Fruit fly (Drosophila melanogaster) whole organism, embryonic: ENCODE results near the gene Indy.

ENCODE experiments used
- Ada2b ChIP-seq: fragments of 200-800 bp; sonication (Bioruptor generic); IDR thresholded peaks from 2 replicates; pipeline ENCODE4 v1.3.6; 2022; ENCODE audit warnings: missing biosample characterization, missing genetic modification characterization
- Adf1 ChIP-seq: fragments of 200-800 bp; sonication (Bioruptor generic); IDR thresholded peaks from 2 replicates; pipeline ENCODE4 v1.3.6; 2022; ENCODE audit warnings: missing biosample characterization, missing genetic modification characterization
- B-H2 ChIP-seq: fragments of 200-800 bp; sonication (Bioruptor generic); optimal IDR thresholded peaks from 2 replicates; lab custom pipeline; 2018; ENCODE audit warnings: missing biosample characterization, mild to moderate bottlenecking, missing genetic modification characterization
- CG10366 ChIP-seq: fragments of 200-800 bp; sonication (Bioruptor generic); IDR thresholded peaks from 2 replicates; pipeline ENCODE4 v1.3.6; 2022; ENCODE audit warnings: missing biosample characterization, missing genetic modification characterization
- CG10543 ChIP-seq: fragments of 200-800 bp; sonication (Bioruptor generic); optimal IDR thresholded peaks from 3 replicates; lab custom pipeline; 2017; ENCODE audit warnings: missing biosample characterization, mild to moderate bottlenecking, missing genetic modification characterization, moderate library complexity
- CG10979 ChIP-seq: fragments of 200-800 bp; sonication (Bioruptor generic); optimal IDR thresholded peaks from 2 replicates; lab custom pipeline; 2018; ENCODE audit warnings: missing biosample characterization, mild to moderate bottlenecking, missing genetic modification characterization, moderate library complexity
- CG11696 ChIP-seq: fragments of 200-800 bp; sonication (Bioruptor generic); IDR thresholded peaks from 2 replicates; pipeline ENCODE4 v1.3.6; 2022; ENCODE audit warnings: missing biosample characterization, missing genetic modification characterization
- CG12744 ChIP-seq: fragments of 200-800 bp; sonication (Bioruptor generic); optimal IDR thresholded peaks from 2 replicates; lab custom pipeline; 2016; ENCODE audit warnings: missing biosample characterization, missing genetic modification characterization
- CG14050 ChIP-seq: fragments of 200-800 bp; sonication (Bioruptor generic); IDR thresholded peaks from 3 replicates; pipeline ENCODE4 v1.3.6; 2022; ENCODE audit warnings: missing biosample characterization, missing genetic modification characterization
- CG15696 ChIP-seq: fragments of 200-800 bp; sonication (Bioruptor generic); optimal IDR thresholded peaks from 2 replicates; lab custom pipeline; 2019; ENCODE audit warnings: missing biosample characterization, mild to moderate bottlenecking, missing genetic modification characterization, moderate library complexity
- CG1603 ChIP-seq: fragments of 200-800 bp; sonication (Bioruptor generic); optimal IDR thresholded peaks from 2 replicates; lab custom pipeline; 2019; ENCODE audit warnings: missing biosample characterization, mild to moderate bottlenecking, missing genetic modification characterization, moderate library complexity
- CG17568 ChIP-seq: fragments of 200-800 bp; sonication (Bioruptor generic); optimal IDR thresholded peaks from 2 replicates; lab custom pipeline; 2018; ENCODE audit warnings: missing biosample characterization, mild to moderate bottlenecking, missing genetic modification characterization, moderate library complexity
- CG32532 ChIP-seq: fragments of 200-800 bp; sonication (Bioruptor generic); IDR thresholded peaks from 2 replicates; pipeline ENCODE4 v1.3.6; 2022; ENCODE audit warnings: missing biosample characterization, missing genetic modification characterization
- CG3281 ChIP-seq: fragments of 200-800 bp; sonication (Bioruptor generic); optimal IDR thresholded peaks from 3 replicates; lab custom pipeline; 2017; ENCODE audit warnings: missing biosample characterization, mild to moderate bottlenecking, missing genetic modification characterization
- CG5953 ChIP-seq: fragments of 200-800 bp; sonication (Bioruptor generic); IDR thresholded peaks from 2 replicates; pipeline ENCODE4 v1.3.6; 2022; ENCODE audit warnings: missing biosample characterization, missing genetic modification characterization
- CG6765 ChIP-seq: fragments of 200-800 bp; sonication (Bioruptor generic); optimal IDR thresholded peaks from 3 replicates; lab custom pipeline; 2017; ENCODE audit warnings: missing biosample characterization, mild to moderate bottlenecking, missing genetic modification characterization
- CG7271 ChIP-seq: fragments of 200-800 bp; sonication (Bioruptor generic); optimal IDR thresholded peaks from 2 replicates; lab custom pipeline; 2018; ENCODE audit warnings: missing biosample characterization, mild to moderate bottlenecking, missing genetic modification characterization, moderate library complexity
- CG7556 ChIP-seq: fragments of 200-800 bp; sonication (Bioruptor generic); optimal IDR thresholded peaks from 2 replicates; lab custom pipeline; 2017; ENCODE audit warnings: missing biosample characterization, mild to moderate bottlenecking, missing genetic modification characterization
- Dad ChIP-seq: fragments of 200-800 bp; sonication (Bioruptor generic); optimal IDR thresholded peaks from 3 replicates; lab custom pipeline; 2016; ENCODE audit warnings: missing biosample characterization, missing genetic modification characterization
- Deaf1 ChIP-seq: fragments of 200-800 bp; optimal IDR thresholded peaks from 3 replicates; lab custom pipeline; 2019; ENCODE audit warnings: missing biosample characterization, mild to moderate bottlenecking, missing genetic modification characterization, moderate library complexity
- Dll ChIP-seq: fragments of 200-800 bp; sonication (Bioruptor generic); IDR thresholded peaks from 4 replicates; pipeline ENCODE4 v1.3.6; 2022; ENCODE audit warnings: missing biosample characterization, missing genetic modification characterization; ENCODE audit not compliant: partially characterized antibody
- Doc2 ChIP-seq: fragments of 200-800 bp; sonication (Bioruptor generic); IDR thresholded peaks from 2 replicates; pipeline ENCODE4 v1.3.6; 2022; ENCODE audit warnings: missing biosample characterization, missing genetic modification characterization
- ERR ChIP-seq: fragments of 200-800 bp; sonication (Bioruptor generic); optimal IDR thresholded peaks from 2 replicates; lab custom pipeline; 2016; ENCODE audit warnings: missing biosample characterization, missing genetic modification characterization
- Ets65A ChIP-seq: fragments of 200-800 bp; sonication (Bioruptor generic); peaks from one replicate; lab custom pipeline; 2016; ENCODE audit warnings: missing biosample characterization, missing genetic modification characterization
- H2.0 ChIP-seq: fragments of 200-800 bp; sonication (Bioruptor generic); IDR thresholded peaks from 2 replicates; pipeline ENCODE4 v1.3.6; 2022; ENCODE audit warnings: missing biosample characterization, missing genetic modification characterization
- Hand ChIP-seq: fragments of 200-800 bp; sonication (Bioruptor generic); optimal IDR thresholded peaks from 2 replicates; lab custom pipeline; 2017; ENCODE audit warnings: mild to moderate bottlenecking, missing biosample characterization, missing genetic modification reagents, missing genetic modification characterization
- Hey ChIP-seq: fragments of 200-800 bp; sonication (Bioruptor generic); optimal IDR thresholded peaks from 3 replicates; lab custom pipeline; 2018; ENCODE audit warnings: missing biosample characterization, mild to moderate bottlenecking, missing genetic modification characterization
- HmgD ChIP-seq: fragments of 200-800 bp; sonication (Bioruptor generic); optimal IDR thresholded peaks from 3 replicates; lab custom pipeline; 2016; ENCODE audit warnings: missing biosample characterization, missing genetic modification characterization
- HmgZ ChIP-seq: fragments of 200-800 bp; sonication (Bioruptor generic); optimal IDR thresholded peaks from 2 replicates; lab custom pipeline; 2018; ENCODE audit warnings: missing biosample characterization, mild to moderate bottlenecking, missing genetic modification characterization
- MESR4 ChIP-seq: fragments of 200-800 bp; sonication (Bioruptor generic); optimal IDR thresholded peaks from 2 replicates; lab custom pipeline; 2018; ENCODE audit warnings: missing biosample characterization, mild to moderate bottlenecking, missing genetic modification characterization, moderate library complexity
- Opbp ChIP-seq: fragments of 200-800 bp; sonication (Bioruptor generic); IDR thresholded peaks from 3 replicates; pipeline ENCODE4 v1.3.6; 2022; ENCODE audit warnings: missing biosample characterization, missing genetic modification characterization; ENCODE audit not compliant: partially characterized antibody
- Pdp1 ChIP-seq, 2 experiments: fragments of 200-800 bp; sonication (Bioruptor generic); optimal IDR thresholded peaks; 3 replicates each; lab custom pipeline; 2016; ENCODE audit warnings: missing biosample characterization in 2 of 2, missing genetic modification characterization in 2 of 2, mild to moderate bottlenecking in 1 of 2, moderate library complexity in 1 of 2
- Spps ChIP-seq: fragments of 200-800 bp; sonication (Bioruptor generic); optimal IDR thresholded peaks from 2 replicates; lab custom pipeline; 2018; ENCODE audit warnings: missing biosample characterization, mild to moderate bottlenecking, missing genetic modification characterization
- br ChIP-seq: fragments of >200 bp; optimal IDR thresholded peaks from 2 replicates; lab custom pipeline; 2017
- btn ChIP-seq: fragments of 200-800 bp; sonication (Bioruptor generic); optimal IDR thresholded peaks from 2 replicates; lab custom pipeline; 2016; ENCODE audit warnings: missing biosample characterization, missing genetic modification characterization
- chif ChIP-seq, 2 experiments: fragments of 200-800 bp; sonication (Bioruptor generic); optimal IDR thresholded peaks; 3 replicates each; lab custom pipeline; 2016; ENCODE audit warnings: missing biosample characterization in 2 of 2, missing genetic modification characterization in 2 of 2
- disco-r ChIP-seq: fragments of 200-800 bp; sonication (Bioruptor generic); optimal IDR thresholded peaks from 2 replicates; lab custom pipeline; 2016; ENCODE audit warnings: missing biosample characterization, missing genetic modification characterization
- fu2 ChIP-seq: fragments of 200-800 bp; sonication (Bioruptor generic); optimal IDR thresholded peaks from 2 replicates; lab custom pipeline; 2016; ENCODE audit warnings: missing biosample characterization, missing genetic modification characterization
- grn ChIP-seq: fragments of 200-800 bp; sonication (Bioruptor generic); optimal IDR thresholded peaks from 3 replicates; lab custom pipeline; 2017; ENCODE audit warnings: missing biosample characterization, missing genetic modification characterization
- hth ChIP-seq: fragments of >200 bp; optimal IDR thresholded peaks from 2 replicates; lab custom pipeline; 2017; ENCODE audit warnings: inconsistent platforms
- jumu ChIP-seq: fragments of 200-800 bp; sonication (Bioruptor generic); optimal IDR thresholded peaks from 3 replicates; lab custom pipeline; 2016; ENCODE audit warnings: missing biosample characterization, missing genetic modification characterization
- lbe ChIP-seq: fragments of 200-800 bp; sonication (Bioruptor generic); optimal IDR thresholded peaks from 2 replicates; lab custom pipeline; 2016; ENCODE audit warnings: missing biosample characterization, mild to moderate bottlenecking, missing genetic modification characterization
- lilli ChIP-seq: fragments of 200-800 bp; sonication (Bioruptor generic); optimal IDR thresholded peaks from 3 replicates; lab custom pipeline; 2016; ENCODE audit warnings: missing biosample characterization, missing genetic modification characterization
- nom ChIP-seq: fragments of 200-800 bp; sonication (Bioruptor generic); optimal IDR thresholded peaks from 2 replicates; lab custom pipeline; 2017; ENCODE audit warnings: missing biosample characterization, missing genetic modification characterization, mild to moderate bottlenecking, moderate library complexity, missing genetic modification reagents
- rib ChIP-seq: fragments of 200-800 bp; sonication (Bioruptor generic); IDR thresholded peaks from 2 replicates; pipeline ENCODE4 v1.3.6; 2022; ENCODE audit warnings: missing biosample characterization, missing genetic modification characterization
- salm ChIP-seq: fragments of 200-800 bp; sonication (Bioruptor generic); optimal IDR thresholded peaks from 2 replicates; lab custom pipeline; 2018; ENCODE audit warnings: missing biosample characterization, mild to moderate bottlenecking, missing genetic modification characterization
- slou ChIP-seq: fragments of 200-800 bp; sonication (Bioruptor generic); optimal IDR thresholded peaks from 3 replicates; lab custom pipeline; 2016; ENCODE audit warnings: missing biosample characterization, missing genetic modification characterization
- ssp ChIP-seq: fragments of 200-800 bp; sonication (Bioruptor generic); IDR thresholded peaks from 2 replicates; pipeline ENCODE4 v1.3.6; 2022; ENCODE audit warnings: missing biosample characterization, missing genetic modification characterization
- trem ChIP-seq: fragments of 200-800 bp; optimal IDR thresholded peaks from 3 replicates; lab custom pipeline; 2019; ENCODE audit warnings: missing biosample characterization, mild to moderate bottlenecking, missing genetic modification characterization, moderate library complexity
- trh ChIP-seq: fragments of 200-800 bp; sonication (Bioruptor generic); optimal IDR thresholded peaks from 2 replicates; lab custom pipeline; 2016; ENCODE audit warnings: missing biosample characterization, missing genetic modification characterization
- tup ChIP-seq: fragments of 200-800 bp; sonication (Bioruptor generic); optimal IDR thresholded peaks from 2 replicates; lab custom pipeline; 2016; ENCODE audit warnings: missing biosample characterization, mild to moderate bottlenecking, missing genetic modification characterization, moderate library complexity
- twi ChIP-seq: fragments of 200-800 bp; optimal IDR thresholded peaks from 2 replicates; lab custom pipeline; 2019; ENCODE audit warnings: missing biosample characterization, mild to moderate bottlenecking, missing genetic modification characterization, moderate library complexity
- zfh1 ChIP-seq: fragments of 200-800 bp; sonication (Bioruptor generic); IDR thresholded peaks from 3 replicates; pipeline ENCODE4 v1.3.6; 2022; ENCODE audit warnings: missing biosample characterization, missing genetic modification characterization

The Indy gene

DNA sequence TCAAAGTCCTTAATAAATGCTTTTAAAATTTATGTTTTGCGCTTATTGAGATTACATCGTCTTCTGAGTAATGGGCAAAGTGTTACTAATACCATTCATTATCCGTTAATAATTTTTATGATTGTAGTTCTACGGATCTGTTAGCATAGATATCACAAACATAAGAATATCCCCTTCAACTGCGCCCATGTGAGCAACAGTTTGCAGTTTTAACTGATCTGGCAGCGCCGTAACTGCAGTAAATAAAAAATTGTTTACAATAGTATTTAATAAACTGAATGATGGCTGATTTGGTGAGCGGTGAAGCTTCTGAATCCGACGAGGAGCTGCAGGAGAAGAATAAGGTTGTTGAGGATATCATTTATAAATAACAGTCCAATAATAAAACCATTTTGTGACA, 24.0 kb upstream of the Indy start, which contains the start of gene Blos3 (continued):
- no peak for TF ChIP-seq Hand (GFP tag; lab: Kevin White, UChicago)
- TF ChIP-seq lbe = peak; percentile 65
- peak; percentile 37 for TF ChIP-seq CG7556 (GFP tag; lab: Kevin White, UChicago)
- no peak for TF ChIP-seq HmgD (GFP tag; lab: Kevin White, UChicago)
- no peak for TF ChIP-seq H2.0 (GFP tag; lab: Robert Waterston, UW)
- no peak for TF ChIP-seq CG7271 (tag; lab: Kevin White, UChicago)
- peak; percentile 51 for TF ChIP-seq CG10979 (tag; lab: Kevin White, UChicago)
- no peak for TF ChIP-seq btn (GFP tag; lab: Kevin White, UChicago)
- no peak for TF ChIP-seq twi (tag; lab: Kevin White, UChicago)
- TF ChIP-seq slou (GFP tag; lab: Kevin White, UChicago) = no peak
- TF ChIP-seq Hey (tag; lab: Kevin White, UChicago) = no peak
- peak; percentile 88 for TF ChIP-seq Ets65A
- TF ChIP-seq Pdp1 (GFP tag; optimal IDR thresholded peaks at IDR 0.05; lab: Kevin White, UChicago) = peak in 1 of 2 experiments; percentile 49
- no peak for TF ChIP-seq br
- TF ChIP-seq CG14050 (GFP tag; lab: Robert Waterston, UW) = no peak
- peak; percentile 70 for TF ChIP-seq lilli
- TF ChIP-seq tup (GFP tag; lab: Kevin White, UChicago) = no peak
- no peak for TF ChIP-seq Doc2 (GFP tag; lab: Robert Waterston, UW)
- peak; percentile 7 to 13 for TF ChIP-seq chif (GFP tag; optimal IDR thresholded peaks at IDR 0.05; lab: Kevin White, UChicago)
- no peak for TF ChIP-seq HmgZ
- no peak for TF ChIP-seq CG1603
- no peak for TF ChIP-seq CG6765 (GFP tag; lab: Kevin White, UChicago)
- TF ChIP-seq hth (lab: Kevin White, UChicago) = no peak
- no peak for TF ChIP-seq CG11696
- TF ChIP-seq salm = peak; percentile 6
- peak; percentile 15 for TF ChIP-seq Dad (GFP tag; lab: Kevin White, UChicago)
- no peak for TF ChIP-seq CG10366 (GFP tag; lab: Robert Waterston, UW)
- no peak for TF ChIP-seq disco-r (GFP tag; lab: Kevin White, UChicago)
- no peak for TF ChIP-seq Deaf1 (tag; lab: Kevin White, UChicago)
- 0 out of 2 replicates have a peak, but pooled peaks have one; percentile 16 for TF ChIP-seq CG32532 (GFP tag; lab: Robert Waterston, UW)
- TF ChIP-seq B-H2 (GFP tag; lab: Kevin White, UChicago) = no peak
- TF ChIP-seq ssp (GFP tag; lab: Robert Waterston, UW) = no peak
- no peak for TF ChIP-seq CG5953 (GFP tag; lab: Robert Waterston, UW)
- no peak for TF ChIP-seq CG12744 (GFP tag; lab: Kevin White, UChicago)
- peak; percentile 52 for TF ChIP-seq MESR4 (GFP tag; lab: Kevin White, UChicago)
- no peak for TF ChIP-seq rib
- 0 out of 3 replicates have a peak, but pooled peaks have one; percentile 34 for TF ChIP-seq zfh1 (GFP tag; lab: Robert Waterston, UW)
- no peak for TF ChIP-seq CG10543 (GFP tag; lab: Kevin White, UChicago)
- peak; percentile 53 for TF ChIP-seq jumu
- TF ChIP-seq nom (GFP tag; lab: Kevin White, UChicago) = no peak
- TF ChIP-seq ERR (GFP tag; lab: Kevin White, UChicago) = no peak
- peak; percentile 35; the same call in 1 of the 2 replicates for TF ChIP-seq Ada2b (GFP tag; lab: Robert Waterston, UW)
- no peak for TF ChIP-seq Dll (GFP tag; lab: Robert Waterston, UW)
- no peak for TF ChIP-seq Adf1
- no peak for TF ChIP-seq trh (GFP tag; lab: Kevin White, UChicago)
- peak; percentile 55 for TF ChIP-seq trem (tag; lab: Kevin White, UChicago)
- no peak for TF ChIP-seq Spps
- TF ChIP-seq Opbp (GFP tag; lab: Robert Waterston, UW) = no peak
- no peak for TF ChIP-seq grn (GFP tag; lab: Kevin White, UChicago)
- no peak for TF ChIP-seq CG17568
- TF ChIP-seq CG3281 (GFP tag; lab: Kevin White, UChicago) = peak; percentile 52
- TF ChIP-seq fu2 (GFP tag; lab: Kevin White, UChicago) = peak; percentile 16
- TF ChIP-seq CG15696 (tag; lab: Kevin White, UChicago) = peak; percentile 40
